Worm (Caenorhabditis elegans) whole organism, early embryonic: ENCODE measurements around the gene nhr-269.

Experiments used
- B0310.2 ChIP-seq: sonication (generic microtip); optimal IDR thresholded peaks from 2 replicates; lab custom pipeline; 2016; ENCODE audit warnings: mild to moderate bottlenecking, missing genetic modification characterization, missing compliant biosample characterization
- F13C5.2 ChIP-seq: sonication (generic microtip); optimal IDR thresholded peaks from 2 replicates; lab custom pipeline; 2017; ENCODE audit warnings: mild to moderate bottlenecking, missing genetic modification characterization, inconsistent platforms, missing compliant biosample characterization
- aly-1 ChIP-seq: sonication (generic microtip); optimal IDR thresholded peaks from 2 replicates; lab custom pipeline; 2016; ENCODE audit warnings: missing genetic modification characterization, missing compliant biosample characterization
- ama-1 ChIP-seq: fragments of 150-350 bp; optimal IDR thresholded peaks from 2 replicates; lab custom pipeline; 2014
- ceh-13 ChIP-seq: fragments of 200-800 bp; sonication (Bioruptor generic); optimal IDR thresholded peaks from 2 replicates; lab custom pipeline; 2018; ENCODE audit warnings: mild to moderate bottlenecking, missing genetic modification characterization, missing compliant biosample characterization
- ceh-36 ChIP-seq: sonication (generic microtip); optimal IDR thresholded peaks from 2 replicates; lab custom pipeline; 2016; ENCODE audit warnings: missing genetic modification characterization, inconsistent platforms, missing compliant biosample characterization
- ets-7 ChIP-seq: sonication (generic microtip); optimal IDR thresholded peaks from 2 replicates; lab custom pipeline; 2016; ENCODE audit warnings: missing genotype, missing genetic modification characterization, missing compliant biosample characterization
- flt-1 ChIP-seq: fragments of 200-800 bp; sonication (Bioruptor generic); IDR thresholded peaks from 2 replicates; pipeline ENCODE4 v1.3.6; 2022; ENCODE audit warnings: missing genetic modification characterization, missing compliant biosample characterization
- hmbx-1 ChIP-seq: sonication (generic microtip); optimal IDR thresholded peaks from 2 replicates; lab custom pipeline; 2016; ENCODE audit warnings: mild to moderate bottlenecking, missing genetic modification characterization, missing compliant biosample characterization
- hmg-4 ChIP-seq: fragments of 200-800 bp; sonication (Bioruptor generic); optimal IDR thresholded peaks from 2 replicates; lab custom pipeline; 2018; ENCODE audit warnings: mild to moderate bottlenecking, missing genetic modification characterization, missing compliant biosample characterization
- hnd-1 ChIP-seq: sonication (generic microtip); optimal IDR thresholded peaks from 2 replicates; lab custom pipeline; 2016; ENCODE audit warnings: missing genetic modification characterization, missing compliant biosample characterization
- pes-1 ChIP-seq: fragments of 200-800 bp; sonication (Bioruptor generic); IDR thresholded peaks from 2 replicates; pipeline ENCODE4 v1.3.6; 2022; ENCODE audit warnings: missing genetic modification reagents, missing genetic modification characterization, missing compliant biosample characterization
- scrt-1 ChIP-seq: fragments of 200-800 bp; sonication (Bioruptor generic); IDR thresholded peaks from 2 replicates; pipeline ENCODE4 v1.3.6; 2022; ENCODE audit warnings: missing genetic modification characterization, missing compliant biosample characterization
- sea-1 ChIP-seq: fragments of 200-800 bp; sonication (Bioruptor generic); conservative IDR thresholded peaks from 2 replicates; pipeline ENCODE4 v1.3.6; 2022; ENCODE audit warnings: missing genetic modification characterization, missing compliant biosample characterization
- tbx-11 ChIP-seq: fragments of 200-800 bp; sonication (Bioruptor generic); IDR thresholded peaks from 2 replicates; pipeline ENCODE4 v1.3.6; 2022; ENCODE audit warnings: missing genetic modification characterization, missing compliant biosample characterization
- tbx-37 ChIP-seq: fragments of 200-800 bp; sonication (Bioruptor generic); conservative IDR thresholded peaks from 2 replicates; pipeline ENCODE4 v1.3.6; 2022; ENCODE audit warnings: missing genetic modification reagents, missing genetic modification characterization, missing compliant biosample characterization
- tra-4 ChIP-seq: sonication (generic microtip); optimal IDR thresholded peaks from 2 replicates; lab custom pipeline; 2017; ENCODE audit warnings: missing genetic modification characterization, missing compliant biosample characterization

nhr-269 gene

DNA sequence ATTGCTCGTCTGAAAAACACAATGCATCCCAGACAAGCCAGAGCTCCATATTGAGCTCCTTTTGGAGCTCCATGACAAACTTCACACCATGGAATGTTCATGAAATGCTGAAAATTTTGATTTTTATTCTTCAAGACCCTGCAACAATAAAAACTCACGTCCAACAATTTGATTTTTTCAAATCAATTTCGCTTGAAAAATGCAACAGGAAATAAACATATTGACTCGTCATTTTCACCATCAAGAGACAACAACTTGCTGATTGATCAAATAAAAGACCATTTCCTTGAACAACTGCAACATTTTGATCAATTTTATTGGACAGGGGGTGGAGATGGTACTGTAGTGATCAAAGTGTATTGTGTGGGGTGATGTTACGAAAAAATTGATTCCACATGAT lies at the start of gene nhr-269:
Gene nhr-269, minus strand, starts transcription at position 101 of the 400 bp plus-strand sequence.
- no peak for TF ChIP-seq tbx-11 (GFP tag; lab: Robert Waterston, UW)

DNA sequence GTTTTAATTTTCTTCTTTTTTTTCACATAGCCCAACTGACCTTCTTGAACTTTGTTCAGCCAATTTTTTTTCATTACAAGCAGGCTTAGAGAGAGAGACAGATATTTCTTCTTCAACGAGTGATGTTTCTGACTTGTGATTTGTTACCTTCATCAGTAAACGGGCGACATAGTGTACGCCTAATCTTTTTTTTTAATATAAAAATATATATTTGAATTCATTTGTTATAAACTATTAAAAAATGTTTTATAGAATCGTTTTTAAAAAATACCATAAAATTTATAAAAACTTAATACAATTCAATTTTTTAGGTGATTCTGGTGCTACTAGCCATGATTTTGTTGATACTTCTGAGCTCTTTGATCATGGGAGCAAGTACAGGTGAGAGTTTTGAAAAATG lies 48.2 kb upstream of the nhr-269 start, which contains the start of gene T06E6.10:
Gene T06E6.10, plus strand, starts transcription at position 301 of the 400 bp plus-strand sequence.
- TF ChIP-seq F13C5.2 (tag; lab: Kevin White, UChicago) (no peak), aly-1 (tag; lab: Kevin White, UChicago) (no peak), tbx-11 (GFP tag; lab: Robert Waterston, UW) (no peak), ets-7 (no peak), hnd-1 (tag; lab: Kevin White, UChicago) (no peak), flt-1 (GFP tag; lab: Robert Waterston, UW) (no peak), sea-1 (GFP tag; lab: Robert Waterston, UW) (no peak), hmbx-1 (tag; lab: Kevin White, UChicago) (no peak), pes-1 (no peak), hmg-4 (GFP tag; lab: Kevin White, UChicago) (no peak), ceh-36 (tag; lab: Kevin White, UChicago) (no peak), ama-1 (lab: Kevin White, UChicago) (no peak), scrt-1 (no peak), ceh-13 (GFP tag; lab: Kevin White, UChicago) (no peak), tbx-37 (no peak), tra-4 (tag; lab: Kevin White, UChicago) (no peak), B0310.2 (tag; lab: Kevin White, UChicago) (no peak)

DNA sequence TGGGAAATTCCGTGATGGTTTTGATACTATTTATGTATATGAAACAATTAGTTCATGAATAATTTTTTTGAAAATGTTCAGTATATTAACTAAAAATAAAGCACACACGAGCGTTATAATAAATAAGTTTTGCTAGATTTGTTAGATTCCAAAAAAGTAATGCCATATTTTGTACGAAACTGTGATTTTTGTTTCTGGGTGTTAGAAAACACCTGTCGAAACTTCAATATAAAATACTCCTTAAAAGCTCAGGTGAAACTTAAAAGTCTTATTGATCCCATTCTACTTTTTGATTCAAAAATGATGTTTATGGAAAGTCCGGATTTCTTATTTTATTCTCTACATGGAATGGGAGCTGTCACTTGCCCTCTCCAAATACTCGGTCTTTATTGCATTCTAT lies 46.3 kb upstream of the nhr-269 start, which contains the start of gene srh-265:
Gene srh-265, plus strand, starts transcription at position 301 of the 400 bp plus-strand sequence.
- TF ChIP-seq hmbx-1 (tag; lab: Kevin White, UChicago): no peak
- TF ChIP-seq tbx-11 (GFP tag; lab: Robert Waterston, UW): no peak
- TF ChIP-seq tra-4 (tag; lab: Kevin White, UChicago): no peak
- TF ChIP-seq hnd-1 (tag; lab: Kevin White, UChicago): no peak
- no peak for TF ChIP-seq aly-1 (tag; lab: Kevin White, UChicago)
- TF ChIP-seq tbx-37: no peak
- no peak for TF ChIP-seq ama-1 (lab: Kevin White, UChicago)
- TF ChIP-seq flt-1 (GFP tag; lab: Robert Waterston, UW): no peak
- TF ChIP-seq B0310.2 (tag; lab: Kevin White, UChicago): no peak
- TF ChIP-seq F13C5.2 (tag; lab: Kevin White, UChicago): no peak

DNA sequence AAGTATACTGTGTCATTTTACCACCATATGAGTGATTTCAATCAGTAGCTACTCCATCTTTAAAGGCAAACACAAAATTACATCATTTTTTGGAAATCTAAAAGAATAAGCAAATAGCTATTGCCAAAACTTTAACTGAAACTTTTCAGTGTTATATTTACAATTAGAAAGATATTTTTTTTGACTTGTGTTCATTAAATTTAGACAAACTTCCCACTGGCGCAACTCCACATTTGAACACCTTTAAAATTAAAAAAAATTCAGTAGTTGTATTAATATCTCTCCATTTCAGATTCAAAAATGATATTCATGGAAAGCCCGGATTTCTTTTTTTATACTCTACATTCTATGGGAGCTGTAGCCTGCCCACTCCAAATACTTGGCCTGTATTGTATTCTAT lies 44.2 kb upstream of the nhr-269 start, which contains the start of gene srh-264:
Gene srh-264, plus strand, starts transcription at position 301 of the 400 bp plus-strand sequence.
- no peak for TF ChIP-seq sea-1 (GFP tag; lab: Robert Waterston, UW)
- no peak for TF ChIP-seq tbx-11 (GFP tag; lab: Robert Waterston, UW)
- TF ChIP-seq tra-4 (tag; lab: Kevin White, UChicago): no peak
- TF ChIP-seq aly-1 (tag; lab: Kevin White, UChicago): no peak
- no peak for TF ChIP-seq ets-7
- TF ChIP-seq tbx-37: no peak
- TF ChIP-seq ama-1 (lab: Kevin White, UChicago): no peak
- TF ChIP-seq hmbx-1 (tag; lab: Kevin White, UChicago): no peak
- TF ChIP-seq hmg-4 (GFP tag; lab: Kevin White, UChicago): no peak
- TF ChIP-seq ceh-13 (GFP tag; lab: Kevin White, UChicago): no peak
- no peak for TF ChIP-seq scrt-1
- no peak for TF ChIP-seq B0310.2 (tag; lab: Kevin White, UChicago)
- TF ChIP-seq ceh-36 (tag; lab: Kevin White, UChicago): no peak
- no peak for TF ChIP-seq pes-1
- no peak for TF ChIP-seq F13C5.2 (tag; lab: Kevin White, UChicago)
- no peak for TF ChIP-seq hnd-1 (tag; lab: Kevin White, UChicago)
- TF ChIP-seq flt-1 (GFP tag; lab: Robert Waterston, UW): no peak

DNA sequence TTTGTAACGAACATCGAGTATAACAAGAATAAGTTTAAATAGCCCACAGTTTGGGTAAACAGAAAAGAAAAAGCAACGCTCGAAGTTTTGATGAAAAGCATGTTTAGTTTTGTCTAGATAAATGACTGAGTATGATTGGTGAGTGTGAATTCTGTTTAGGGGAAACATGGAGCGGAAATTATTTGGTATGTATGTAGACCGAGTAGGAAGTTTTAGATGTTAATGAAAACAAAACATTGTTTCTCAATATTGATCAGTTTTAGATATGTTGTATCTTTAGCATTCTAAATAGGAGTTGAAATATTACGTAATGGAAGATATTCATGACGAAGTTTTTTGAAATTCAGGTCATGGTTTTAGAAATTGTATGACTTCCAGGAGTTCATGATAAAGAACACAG lies 43.0 kb upstream of the nhr-269 start, which contains the start of gene srbc-63:
Gene srbc-63, minus strand, starts transcription at position 101 of the 400 bp plus-strand sequence.
- TF ChIP-seq tra-4 (tag; lab: Kevin White, UChicago) (no peak), B0310.2 (tag; lab: Kevin White, UChicago) (no peak), aly-1 (tag; lab: Kevin White, UChicago) (no peak), hmg-4 (GFP tag; lab: Kevin White, UChicago) (no peak), hnd-1 (tag; lab: Kevin White, UChicago) (no peak)

DNA sequence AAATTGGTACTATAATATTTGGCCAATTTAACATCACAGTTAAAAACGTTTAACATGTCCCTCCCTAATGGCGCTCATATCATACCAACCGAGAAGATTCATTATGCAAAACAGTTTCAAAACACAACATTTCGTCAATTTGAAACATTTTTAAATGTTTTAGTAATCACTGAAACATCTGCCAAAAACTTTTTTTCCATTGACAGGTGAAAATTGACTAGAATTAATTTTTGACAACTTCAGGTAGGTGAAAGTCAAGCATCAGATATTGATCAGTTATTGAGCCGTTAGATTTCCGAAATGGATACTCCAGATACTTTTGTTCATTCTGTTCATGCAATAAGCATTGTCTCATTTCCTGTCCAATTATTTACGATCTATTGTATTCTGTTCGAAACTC lies 37.3 kb upstream of the nhr-269 start, which contains the start of gene srh-257:
Gene srh-257, plus strand, starts transcription at position 301 of the 400 bp plus-strand sequence.
- TF ChIP-seq tbx-11 (GFP tag; lab: Robert Waterston, UW) (no peak), tbx-37 (no peak), hnd-1 (tag; lab: Kevin White, UChicago) (no peak), hmbx-1 (tag; lab: Kevin White, UChicago) (no peak), ama-1 (lab: Kevin White, UChicago) (no peak), B0310.2 (tag; lab: Kevin White, UChicago) (no peak), scrt-1 (no peak), ceh-36 (tag; lab: Kevin White, UChicago) (no peak), tra-4 (tag; lab: Kevin White, UChicago) (no peak), ceh-13 (GFP tag; lab: Kevin White, UChicago) (no peak), hmg-4 (GFP tag; lab: Kevin White, UChicago) (no peak), aly-1 (tag; lab: Kevin White, UChicago) (no peak), flt-1 (GFP tag; lab: Robert Waterston, UW) (no peak), F13C5.2 (tag; lab: Kevin White, UChicago) (no peak), pes-1 (no peak), ets-7 (no peak), sea-1 (GFP tag; lab: Robert Waterston, UW) (no peak)

DNA sequence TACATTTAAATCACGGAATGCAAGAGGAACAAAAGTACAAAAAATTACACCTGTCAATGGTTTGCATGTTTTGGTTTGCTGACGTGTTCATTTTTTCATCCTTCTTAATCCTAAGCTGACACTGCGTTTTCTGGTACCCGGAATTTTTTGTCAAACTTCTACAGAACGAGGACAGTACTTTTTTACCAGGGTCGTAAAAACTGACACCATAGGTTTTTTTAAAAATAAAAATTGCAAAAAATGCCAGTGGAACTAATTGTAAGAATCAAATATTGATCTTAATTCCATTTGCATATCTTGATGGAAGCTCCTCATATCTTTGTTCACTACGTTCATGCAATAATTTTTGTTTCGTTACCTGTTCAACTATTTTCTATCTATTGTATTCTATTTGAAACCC lies 35.3 kb upstream of the nhr-269 start, which contains the start of gene srh-258:
Gene srh-258, plus strand, starts transcription at position 301 of the 400 bp plus-strand sequence.
- TF ChIP-seq hnd-1 (tag; lab: Kevin White, UChicago) (no peak), hmg-4 (GFP tag; lab: Kevin White, UChicago) (no peak), ceh-36 (tag; lab: Kevin White, UChicago) (no peak), B0310.2 (tag; lab: Kevin White, UChicago) (no peak), tbx-11 (GFP tag; lab: Robert Waterston, UW) (no peak), hmbx-1 (tag; lab: Kevin White, UChicago) (no peak), tra-4 (tag; lab: Kevin White, UChicago) (no peak), ceh-13 (GFP tag; lab: Kevin White, UChicago) (no peak), pes-1 (no peak), sea-1 (GFP tag; lab: Robert Waterston, UW) (no peak), aly-1 (tag; lab: Kevin White, UChicago) (no peak), F13C5.2 (tag; lab: Kevin White, UChicago) (no peak), ama-1 (lab: Kevin White, UChicago) (no peak)
